Worm (Caenorhabditis elegans) whole organism, L2 larva: ENCODE data around the gene wrt-10.

ENCODE experiments used
- R02D3.7 ChIP-seq: fragments of 150-350 bp; optimal IDR thresholded peaks from 2 replicates; lab custom pipeline; 2014; ENCODE audit warnings: missing biosample characterization, missing genetic modification characterization
- egl-27 ChIP-seq: sonication (generic microtip); optimal IDR thresholded peaks from 3 replicates; lab custom pipeline; 2017; ENCODE audit warnings: missing biosample characterization, missing genetic modification reagents, missing genetic modification characterization
- nhr-10 ChIP-seq: sonication (generic microtip); optimal IDR thresholded peaks from 2 replicates; lab custom pipeline; 2017; ENCODE audit warnings: missing biosample characterization, missing genetic modification characterization
- nhr-12 ChIP-seq: fragments of 150-350 bp; optimal IDR thresholded peaks from 2 replicates; lab custom pipeline; 2014; ENCODE audit warnings: missing biosample characterization, missing genetic modification characterization
- sma-9 ChIP-seq, 2 experiments: fragments of 150-350 bp in 1 of 2; sonication (generic microtip) in 1 of 2; optimal IDR thresholded peaks; 2 replicates each; lab custom pipeline; 2014 to 2016; ENCODE audit warnings: missing genetic modification characterization in 2 of 2, mild to moderate bottlenecking in 1 of 2, missing biosample characterization in 1 of 2, missing compliant biosample characterization in 1 of 2, missing genetic modification reagents in 1 of 2, moderate library complexity in 1 of 2
- unc-39 ChIP-seq: fragments of 150-350 bp; optimal IDR thresholded peaks from 2 replicates; lab custom pipeline; 2014; ENCODE audit warnings: missing biosample characterization, missing genetic modification characterization
- unc-62 ChIP-seq: fragments of 150-350 bp; optimal IDR thresholded peaks from 2 replicates; lab custom pipeline; 2014; ENCODE audit warnings: missing biosample characterization, missing genetic modification reagents, missing genetic modification characterization

ce11 chrII:7557981-7558380 lies 23.6 kb upstream of the wrt-10 start:
- TF ChIP-seq nhr-10 (no peak), sma-9 (GFP tag; optimal IDR thresholded peaks at IDR 0.05; lab: Kevin White, UChicago) (no peak), sma-9 (tag; optimal IDR thresholded peaks at IDR 0.05; lab: Kevin White, UChicago) (no peak), nhr-12 (tag; lab: Kevin White, UChicago) (no peak), R02D3.7 (no peak), unc-39 (tag; lab: Kevin White, UChicago) (no peak), egl-27 (tag; lab: Kevin White, UChicago) (no peak), unc-62 (GFP tag; lab: Kevin White, UChicago) (no peak)
